Fruit fly (Drosophila melanogaster): Measurements from ENCODE around the gene CG3402.

- TF ChIP-seq Pif1A (GFP tag; optimal IDR thresholded peaks at IDR 0.05) (no peak), CG8159 (tag; optimal IDR thresholded peaks at IDR 0.05) (peak; percentile 13), CG12605 (GFP tag; IDR thresholded peaks at IDR 0.05) (no peak; the same call in 1 of the 2 replicates), fd96Ca (GFP tag; IDR thresholded peaks at IDR 0.05) (no peak), CG9948 (tag; optimal IDR thresholded peaks at IDR 0.05) (no peak), CG10348 (GFP tag; IDR thresholded peaks at IDR 0.05) (no peak), EcR (GFP tag; optimal IDR thresholded peaks at IDR 0.05) (peak; percentile 95), Ets98B (GFP tag; IDR thresholded peaks at IDR 0.05) (peak; percentile 42; the same call in 1 of the 2 replicates), gl (tag; optimal IDR thresholded peaks at IDR 0.05) (no peak), CG13204 (GFP tag; optimal IDR thresholded peaks at IDR 0.05) (no peak), CG8301 (tag; optimal IDR thresholded peaks at IDR 0.05) (no peak), rn (GFP tag; IDR thresholded peaks at IDR 0.05) (no peak), CG17806 (tag; optimal IDR thresholded peaks at IDR 0.05) (no peak), CG4496 (GFP tag; IDR thresholded peaks at IDR 0.05) (no peak)
Observed at dm6 chr3L:648155-649024, 4.3 kb downstream of the CG3402 start, which contains the start of gene Gale.
